Fruit fly (Drosophila melanogaster) whole organism: ENCODE measurements around the gene Art8.

Source experiments
- CG8478 ChIP-seq: fragments of >200 bp; optimal IDR thresholded peaks from 2 replicates; lab custom pipeline; 2018; ENCODE audit warnings: inconsistent platforms
- psq ChIP-seq: fragments of >200 bp; optimal IDR thresholded peaks from 2 replicates; lab custom pipeline; 2017

dm6 chr2L:11051644-11052492, 41.0 kb upstream of the Art8 start:
- TF ChIP-seq CG8478 (lab: Kevin White, UChicago) (no peak), psq (lab: Kevin White, UChicago) (no peak)
